Fruit fly (Drosophila melanogaster) whole organism, larva: ENCODE measurements around the gene CG43116.

Experiments used
- noc ChIP-seq: fragments of 200-800 bp; sonication (Bioruptor generic); optimal IDR thresholded peaks from 3 replicates; lab custom pipeline; 2019; ENCODE audit warnings: missing biosample characterization, mild to moderate bottlenecking, missing genetic modification characterization, moderate library complexity

Gene CG43116

dm6 chr3R:25982734-25983133 lies 14.1 kb downstream of the CG43116 start, which contains the start of gene Nf1:
TSS of gene Nf1 (plus strand) at chr3R:25983013.
- no peak for TF ChIP-seq noc (tag; lab: Kevin White, UChicago)

DNA sequence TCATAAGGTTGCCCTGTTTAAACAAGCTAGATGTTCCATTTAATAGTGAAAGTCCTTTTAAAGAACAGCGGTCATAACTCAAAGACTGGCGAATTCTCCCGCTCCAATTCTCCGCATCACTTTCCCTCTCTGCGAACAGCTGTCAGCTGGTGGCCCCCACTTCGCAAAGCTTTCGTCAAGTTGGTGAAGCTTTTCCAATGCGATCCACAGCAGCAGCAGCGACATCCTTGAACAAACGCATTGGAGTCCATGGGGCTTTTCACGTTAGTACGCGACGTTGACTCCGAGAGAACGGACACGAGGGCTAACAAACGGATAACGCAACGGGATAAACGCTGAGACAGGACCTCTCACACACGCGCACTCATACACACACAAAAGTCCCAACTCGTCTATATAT lies 27.0 kb downstream of the CG43116 start, which contains the start of gene fid:
Gene fid (plus strand): TSS at position 301 of the 400 bp plus-strand sequence.
- no peak for TF ChIP-seq noc (tag; lab: Kevin White, UChicago)

DNA sequence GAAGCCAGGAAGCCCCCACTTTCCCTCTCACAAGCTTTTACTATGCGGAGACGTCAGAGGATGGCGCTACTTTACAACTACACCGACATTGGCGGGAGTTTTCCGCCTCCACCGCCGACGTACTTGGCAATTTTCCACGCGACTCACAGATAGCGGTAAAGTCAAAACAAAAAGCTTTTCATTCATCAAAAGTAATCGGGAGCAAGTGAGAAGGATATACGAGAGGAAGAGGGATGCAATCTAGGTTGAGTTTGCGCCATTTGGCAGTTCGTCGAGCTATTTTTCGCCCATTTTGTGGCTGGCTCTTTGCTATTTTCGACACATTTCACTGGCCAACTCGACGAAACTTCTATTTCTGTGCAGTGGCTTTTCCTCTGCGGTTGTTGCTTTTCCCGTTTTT lies 27.9 kb downstream of the CG43116 start:
- TF ChIP-seq noc (tag; lab: Kevin White, UChicago) = no peak

DNA sequence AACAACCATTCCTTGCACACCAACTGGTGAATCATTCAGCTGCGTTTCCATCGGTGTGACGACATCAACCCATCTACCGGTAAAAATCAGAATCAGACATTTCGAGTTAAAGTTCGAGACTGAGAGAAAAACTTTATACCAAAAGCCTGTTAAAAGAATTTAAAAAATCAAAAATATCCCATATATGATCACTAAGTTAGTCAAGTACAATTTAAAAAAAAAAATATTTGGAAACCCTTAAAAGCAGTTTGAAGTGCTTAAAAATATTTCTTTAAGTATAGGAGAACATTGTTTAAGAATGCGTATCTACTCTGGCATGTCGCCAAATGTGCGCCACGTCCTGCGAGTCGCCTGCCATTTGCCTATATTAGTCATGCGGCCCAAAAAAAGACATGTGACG lies 28.3 kb downstream of the CG43116 start:
- TF ChIP-seq noc (tag; lab: Kevin White, UChicago) = no peak

dm6 chr3R:25966944-25967343 lies 29.9 kb downstream of the CG43116 start:
- TF ChIP-seq noc (tag; lab: Kevin White, UChicago) = no peak

dm6 chr3R:25961694-25962093 lies 35.1 kb downstream of the CG43116 start, which contains the start of gene boss:
TSS of gene boss (plus strand) at chr3R:25961994.
- no peak for TF ChIP-seq noc (tag; lab: Kevin White, UChicago)

DNA sequence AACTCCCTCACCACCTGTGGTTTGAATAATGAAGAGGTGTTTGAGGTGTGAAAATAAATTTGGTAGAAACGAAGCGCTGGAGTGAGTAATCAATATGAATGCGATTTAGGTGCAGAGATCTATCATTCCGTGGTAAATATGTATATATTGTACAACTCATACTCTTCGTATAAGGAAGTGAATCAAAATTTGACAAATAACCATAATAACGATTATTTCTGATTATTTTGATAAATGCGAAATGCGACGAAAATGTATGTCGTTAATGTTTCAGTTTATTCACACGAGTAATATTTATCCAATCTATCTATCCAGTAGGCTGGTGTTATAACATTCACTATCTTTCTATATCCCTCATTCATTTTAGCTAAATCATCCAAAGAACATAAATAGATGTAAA lies 37.8 kb downstream of the CG43116 start, which contains the start of gene CG14540:
Gene CG14540 (plus strand): TSS at position 301 of the 400 bp plus-strand sequence.
- no peak for TF ChIP-seq noc (tag; lab: Kevin White, UChicago)

DNA sequence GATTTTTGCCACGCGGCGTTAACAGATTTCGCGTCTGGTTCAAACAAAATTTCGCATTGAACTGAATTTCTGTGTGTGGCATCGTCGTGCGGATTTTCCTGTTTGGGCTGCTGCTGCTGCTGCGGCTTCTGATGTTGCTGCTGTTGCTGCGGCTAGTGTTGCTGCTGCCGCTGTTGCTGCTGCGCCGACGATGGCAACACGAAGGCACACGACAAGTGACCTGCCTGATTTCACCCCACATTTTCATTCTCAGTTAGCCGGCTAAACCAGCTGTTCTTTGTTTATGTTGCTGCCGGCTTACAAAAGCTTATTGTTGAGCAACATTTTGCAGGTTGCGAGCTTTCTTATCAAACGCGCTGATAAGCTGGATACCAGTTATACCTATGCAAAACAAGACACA lies 40.7 kb downstream of the CG43116 start, which contains the start of gene CCAP-R:
Gene CCAP-R (minus strand): TSS at position 179 of the 400 bp plus-strand sequence.
- no peak for TF ChIP-seq noc (tag; lab: Kevin White, UChicago)
